Fruit fly (Drosophila melanogaster) S2 (cell line): ENCODE results near the gene emc.

Source experiments
- CG8478 ChIP-seq: fragments of >200 bp; optimal IDR thresholded peaks from 2 replicates; lab custom pipeline; 2018
- CTCF ChIP-seq, 2 experiments: fragments of >200 bp; optimal IDR thresholded peaks; 2 replicates each; lab custom pipeline; 2018

DNA sequence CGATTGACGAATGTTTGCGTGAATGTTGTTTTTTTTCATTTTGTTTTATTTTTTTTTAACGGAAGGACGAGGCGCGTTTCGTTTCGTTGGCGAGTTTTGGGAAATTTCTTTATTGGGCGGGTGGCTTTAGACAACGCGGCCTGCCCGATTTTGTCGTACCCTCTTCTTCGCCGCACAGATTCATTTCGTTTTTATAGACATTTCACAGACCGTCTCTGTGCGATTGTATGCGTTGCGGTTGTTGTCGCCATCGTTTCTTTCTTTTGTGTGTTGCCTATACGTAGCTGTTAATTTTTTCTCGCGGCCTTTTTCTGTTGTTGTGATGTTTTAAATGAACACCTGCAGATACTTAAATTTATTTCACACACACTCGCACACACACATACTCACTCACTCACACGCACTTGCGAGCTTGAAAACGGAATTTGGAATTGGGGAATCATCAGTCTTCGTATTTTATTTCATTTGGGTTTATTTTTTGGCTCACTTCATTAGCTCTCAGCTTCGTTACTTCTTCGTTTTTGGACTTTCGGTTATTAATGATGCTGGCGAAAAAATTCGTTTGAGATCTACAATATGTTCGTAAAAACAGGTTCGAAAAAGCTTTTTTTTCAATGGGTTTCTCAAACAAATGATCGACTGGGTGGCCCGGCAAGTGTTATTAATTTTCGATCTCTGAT is 1.6 kb downstream of the emc start:
- TF ChIP-seq CG8478 (lab: Kevin White, UChicago) (no peak), CTCF (optimal IDR thresholded peaks at IDR 0.05; lab: Kevin White, UChicago) (no peak)
